Worm (Caenorhabditis elegans) whole organism, late embryonic: ENCODE results near the gene toe-2.

ENCODE experiments used
- F13H6.1 ChIP-seq: sonication (generic microtip); optimal IDR thresholded peaks from 2 replicates; lab custom pipeline; 2016; ENCODE audit warnings: missing genetic modification characterization, missing compliant biosample characterization
- T23F11.4 ChIP-seq: fragments of 200-800 bp; sonication (Bioruptor generic); optimal IDR thresholded peaks from 2 replicates; lab custom pipeline; 2018; ENCODE audit warnings: mild to moderate bottlenecking, missing genetic modification characterization, missing compliant biosample characterization
- ama-1 ChIP-seq: fragments of 150-350 bp; optimal IDR thresholded peaks from 2 replicates; lab custom pipeline; 2014
- che-1 ChIP-seq: sonication (generic microtip); optimal IDR thresholded peaks from 2 replicates; lab custom pipeline; 2016; ENCODE audit warnings: mild to moderate bottlenecking, missing genetic modification characterization, missing compliant biosample characterization
- nhr-11 ChIP-seq: fragments of 150-350 bp; optimal IDR thresholded peaks from 2 replicates; lab custom pipeline; 2014; ENCODE audit warnings: missing biosample characterization, missing genetic modification characterization
- pha-4 ChIP-seq: fragments of 150-350 bp; optimal IDR thresholded peaks from 2 replicates; lab custom pipeline; 2018; ENCODE audit warnings: missing biosample characterization, missing genetic modification reagents, missing genetic modification characterization
- pqm-1 ChIP-seq: sonication (generic microtip); optimal IDR thresholded peaks from 2 replicates; lab custom pipeline; 2016; ENCODE audit warnings: missing genetic modification characterization, missing compliant biosample characterization
- rnt-1 ChIP-seq: sonication (generic microtip); optimal IDR thresholded peaks from 2 replicates; lab custom pipeline; 2016; ENCODE audit warnings: missing genetic modification characterization, missing compliant biosample characterization
- unc-3 ChIP-seq, 2 experiments: fragments of 200-800 bp in 1 of 2; sonication (Bioruptor generic) in 1 of 2; sonication (generic microtip) in 1 of 2; conservative IDR thresholded peaks in 1 of 2; optimal IDR thresholded peaks in 1 of 2; 2 replicates each; pipeline versions ENCODE4 v1.3.6 to Lab custom; 2016 to 2022; ENCODE audit warnings: missing compliant biosample characterization in 2 of 2, missing genetic modification characterization in 2 of 2, missing genetic modification reagents in 1 of 2

ce11 chrII:6566628-6567180, 45.5 kb upstream of the toe-2 start, which contains the start of the genes F18C5.5 and F18C5.9:
- TF ChIP-seq rnt-1 (tag; lab: Kevin White, UChicago) (no peak), ama-1 (lab: Kevin White, UChicago) (no peak), che-1 (no peak), pqm-1 (tag; lab: Kevin White, UChicago) (no peak), pha-4 (tag; lab: Kevin White, UChicago) (no peak), nhr-11 (tag; lab: Kevin White, UChicago) (no peak), F13H6.1 (tag; lab: Kevin White, UChicago) (no peak), T23F11.4 (GFP tag; lab: Kevin White, UChicago) (no peak), unc-3 (GFP tag; conservative IDR thresholded peaks at IDR 0.05; lab: Robert Waterston, UW) (no peak), unc-3 (tag; optimal IDR thresholded peaks at IDR 0.05; lab: Kevin White, UChicago) (no peak)
